Worm (Caenorhabditis elegans): ENCODE data around the gene T28C12.1.

Gene T28C12.1

DNA sequence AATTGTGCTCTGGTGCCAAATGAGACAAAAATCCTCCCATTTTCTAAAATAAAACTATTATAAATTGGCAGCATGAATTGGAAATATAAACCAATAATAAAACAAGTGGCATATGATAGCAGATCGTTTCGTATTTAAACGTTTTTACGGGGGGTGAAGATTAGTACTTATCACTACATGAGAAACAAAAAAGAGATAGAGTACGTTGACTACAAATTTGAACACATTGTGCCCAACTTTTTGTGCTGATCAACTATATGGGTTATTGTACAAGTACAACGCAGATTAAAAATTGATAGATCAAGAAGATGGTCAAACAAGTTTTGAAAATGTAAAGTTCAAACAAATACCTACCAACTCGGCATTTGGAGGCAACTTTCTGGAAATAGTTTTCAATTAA lies 36.8 kb downstream of the T28C12.1 start:
- TF ChIP-seq hlh-30 (tag; optimal IDR thresholded peaks at IDR 0.05; ENCODE audit: insufficient read depth) (no peak), lim-6 (tag; optimal IDR thresholded peaks at IDR 0.05) (no peak), unc-55 (GFP tag; optimal IDR thresholded peaks at IDR 0.05) (no peak), sdc-2 (tag; optimal IDR thresholded peaks at IDR 0.05) (no peak), F13H6.1 (tag; optimal IDR thresholded peaks at IDR 0.05) (no peak), npax-4 (tag; optimal IDR thresholded peaks at IDR 0.05) (no peak)

- TF ChIP-seq ceh-6 (GFP tag; optimal IDR thresholded peaks at IDR 0.05) (no peak), rnt-1 (tag; optimal IDR thresholded peaks at IDR 0.05) (no peak), tbx-2 (tag; optimal IDR thresholded peaks at IDR 0.05) (no peak), sdc-2 (tag; optimal IDR thresholded peaks at IDR 0.05) (no peak), C38D4.7 (GFP tag; optimal IDR thresholded peaks at IDR 0.05) (no peak)
Measured at ce11 chrV:6374844-6375243, 43.1 kb downstream of the T28C12.1 start, which contains the start of gene F13H6.5. Gene F13H6.5, minus strand, starts transcription at chrV:6374944.

All from whole organism, late embryonic.